Fruit fly (Drosophila melanogaster) whole organism, adult: ENCODE measurements around the gene Rpp14b.

ENCODE experiments used
- CG11617 ChIP-seq: fragments of 200-800 bp; sonication (Bioruptor generic); optimal IDR thresholded peaks from 2 replicates; lab custom pipeline; 2017; ENCODE audit warnings: mild to moderate bottlenecking, missing biosample characterization, missing genetic modification reagents, missing genetic modification characterization
- CG14711 ChIP-seq: fragments of 200-800 bp; sonication (Bioruptor generic); optimal IDR thresholded peaks from 2 replicates; lab custom pipeline; 2018; ENCODE audit warnings: missing biosample characterization, mild to moderate bottlenecking, missing genetic modification characterization, moderate library complexity
- CG1620 ChIP-seq: fragments of 200-800 bp; sonication (Bioruptor generic); optimal IDR thresholded peaks from 2 replicates; lab custom pipeline; 2016; ENCODE audit warnings: missing biosample characterization, missing genetic modification characterization
- CG5204 ChIP-seq: fragments of 200-800 bp; sonication (Bioruptor generic); optimal IDR thresholded peaks from 2 replicates; lab custom pipeline; 2016; ENCODE audit warnings: missing biosample characterization, missing genetic modification characterization
- CG7045 ChIP-seq: fragments of 200-800 bp; sonication (Bioruptor generic); optimal IDR thresholded peaks from 2 replicates; lab custom pipeline; 2017; ENCODE audit warnings: missing biosample characterization, mild to moderate bottlenecking, missing genetic modification characterization
- Clk ChIP-seq: fragments of 200-800 bp; sonication (Bioruptor generic); optimal IDR thresholded peaks from 2 replicates; lab custom pipeline; 2017; ENCODE audit warnings: missing biosample characterization, missing genetic modification characterization
- Crg-1 ChIP-seq: fragments of 200-800 bp; sonication (Bioruptor generic); optimal IDR thresholded peaks from 2 replicates; lab custom pipeline; 2016; ENCODE audit warnings: missing biosample characterization, missing genetic modification characterization
- Hr96 ChIP-seq: fragments of 200-800 bp; sonication (Bioruptor generic); optimal IDR thresholded peaks from 2 replicates; lab custom pipeline; 2016; ENCODE audit warnings: missing biosample characterization, missing genetic modification characterization
- bab1 ChIP-seq: fragments of 200-800 bp; sonication (Bioruptor generic); optimal IDR thresholded peaks from 3 replicates; lab custom pipeline; 2019; ENCODE audit warnings: missing biosample characterization, mild to moderate bottlenecking, missing genetic modification characterization, moderate library complexity
- cnc ChIP-seq, 2 experiments: fragments of >200 bp; optimal IDR thresholded peaks; 2 replicates each; lab custom pipeline; 2017
- kay ChIP-seq: fragments of 200-800 bp; sonication (Bioruptor generic); peaks from one replicate; lab custom pipeline; 2016; ENCODE audit warnings: missing biosample characterization, missing genetic modification characterization, borderline replicate concordance
- ovo ChIP-seq: fragments of 200-800 bp; sonication (Bioruptor generic); optimal IDR thresholded peaks from 2 replicates; lab custom pipeline; 2016; ENCODE audit warnings: missing biosample characterization, missing genetic modification characterization
- pad ChIP-seq: fragments of 200-800 bp; sonication (Bioruptor generic); optimal IDR thresholded peaks from 3 replicates; lab custom pipeline; 2017; ENCODE audit warnings: missing biosample characterization, missing genetic modification characterization, mild to moderate bottlenecking, moderate library complexity, missing genetic modification reagents
- tj ChIP-seq: fragments of 200-800 bp; sonication (Bioruptor generic); optimal IDR thresholded peaks from 3 replicates; lab custom pipeline; 2017; ENCODE audit warnings: missing biosample characterization, mild to moderate bottlenecking, missing genetic modification characterization, moderate library complexity

DNA sequence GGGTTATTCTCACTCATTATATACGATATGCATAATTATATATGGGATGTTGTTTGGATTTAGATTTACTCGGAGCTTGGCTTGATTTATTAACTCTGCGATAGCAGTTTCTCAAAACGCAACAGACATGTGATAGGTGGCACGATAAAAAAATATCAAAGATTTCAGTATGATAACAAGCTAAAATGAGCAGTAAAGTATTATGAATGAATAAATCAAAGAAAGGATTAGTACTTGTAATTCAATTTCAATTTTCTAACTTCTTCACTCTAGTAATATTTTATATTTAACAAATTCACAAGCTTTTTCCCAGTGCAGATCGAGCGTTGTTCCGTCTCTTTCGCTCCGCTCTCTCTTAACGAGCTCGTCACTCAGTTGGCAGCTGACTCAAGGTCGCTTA is 28.4 kb downstream of the Rpp14b start:
- TF ChIP-seq ovo (GFP tag; lab: Kevin White, UChicago) (no peak), Crg-1 (no peak), kay (GFP tag; lab: Kevin White, UChicago) (peak; percentile 64), CG5204 (GFP tag; lab: Kevin White, UChicago) (peak; percentile 66), bab1 (no peak), pad (GFP tag; lab: Kevin White, UChicago) (no peak), Clk (GFP tag; lab: Kevin White, UChicago) (no peak), CG11617 (peak; percentile 32), Hr96 (GFP tag; lab: Kevin White, UChicago) (no peak), CG1620 (GFP tag; lab: Kevin White, UChicago) (no peak), cnc (optimal IDR thresholded peaks at IDR 0.05; lab: Kevin White, UChicago) (no peak), CG7045 (peak; percentile 56), CG14711 (tag; lab: Kevin White, UChicago) (no peak), tj (GFP tag; lab: Kevin White, UChicago) (no peak)
